Worm (Caenorhabditis elegans) whole organism, L4/young adult: ENCODE measurements around the gene dyci-1.

ENCODE experiments used
- W03F9.2 ChIP-seq: fragments of 150-350 bp; optimal IDR thresholded peaks from 2 replicates; lab custom pipeline; 2014; ENCODE audit warnings: missing biosample characterization, missing genetic modification characterization
- dao-5 ChIP-seq: sonication (generic microtip); optimal IDR thresholded peaks from 2 replicates; lab custom pipeline; 2016; ENCODE audit warnings: missing genotype, missing genetic modification characterization, moderate library complexity, missing compliant biosample characterization
- him-1 ChIP-seq: sonication (generic microtip); optimal IDR thresholded peaks from 2 replicates; lab custom pipeline; 2016; ENCODE audit warnings: missing genotype, missing genetic modification reagents, missing genetic modification characterization, missing compliant biosample characterization

- TF ChIP-seq W03F9.2, result no peak
- TF ChIP-seq him-1, result no peak
- TF ChIP-seq dao-5 (tag; lab: Kevin White, UChicago), result no peak
Observed at ce11 chrIV:6803294-6803693, 18.2 kb upstream of the dyci-1 start.
